Worm (Caenorhabditis elegans) whole organism, mixed stage, embryonic: ENCODE results near the gene W08G11.5.

Source experiments
- M03D4.4 ChIP-seq: sonication (generic microtip); optimal IDR thresholded peaks from 2 replicates; lab custom pipeline; 2017; ENCODE audit warnings: mild to moderate bottlenecking, missing genetic modification characterization, missing compliant biosample characterization
- blmp-1 ChIP-seq: fragments of 150-350 bp; optimal IDR thresholded peaks from 2 replicates; lab custom pipeline; 2014; ENCODE audit warnings: missing biosample characterization, missing genetic modification characterization
- ceh-39 ChIP-seq: fragments of 150-350 bp; optimal IDR thresholded peaks from 2 replicates; lab custom pipeline; 2014; ENCODE audit warnings: missing biosample characterization, missing genetic modification characterization
- ces-1 ChIP-seq: fragments of 150-350 bp; optimal IDR thresholded peaks from 2 replicates; lab custom pipeline; 2014; ENCODE audit warnings: missing biosample characterization, missing genetic modification reagents, missing genetic modification characterization
- cnd-1 ChIP-seq: fragments of 200-800 bp; sonication (Bioruptor generic); optimal IDR thresholded peaks from 2 replicates; lab custom pipeline; 2018; ENCODE audit warnings: mild to moderate bottlenecking, missing genetic modification characterization, missing compliant biosample characterization
- drap-1 ChIP-seq: fragments of 200-800 bp; sonication (Bioruptor generic); optimal IDR thresholded peaks from 3 replicates; lab custom pipeline; 2018; ENCODE audit warnings: mild to moderate bottlenecking, missing genetic modification characterization, missing compliant biosample characterization
- elt-1 ChIP-seq: sonication (generic microtip); optimal IDR thresholded peaks from 2 replicates; lab custom pipeline; 2017; ENCODE audit warnings: missing genetic modification characterization, mild to moderate bottlenecking, missing compliant biosample characterization, antibody characterized with exemption, moderate library complexity, borderline replicate concordance; ENCODE audit not compliant: insufficient read depth
- elt-3 ChIP-seq: fragments of 150-350 bp; optimal IDR thresholded peaks from 2 replicates; lab custom pipeline; 2014; ENCODE audit warnings: missing biosample characterization, missing genetic modification characterization
- flh-1 ChIP-seq: fragments of 200-800 bp; sonication (Bioruptor generic); optimal IDR thresholded peaks from 2 replicates; lab custom pipeline; 2018; ENCODE audit warnings: mild to moderate bottlenecking, missing genetic modification characterization, moderate library complexity, missing compliant biosample characterization
- ham-2 ChIP-seq: fragments of 200-800 bp; sonication (Bioruptor generic); optimal IDR thresholded peaks from 2 replicates; lab custom pipeline; 2018; ENCODE audit warnings: mild to moderate bottlenecking, missing genetic modification characterization, missing compliant biosample characterization
- hlh-1 ChIP-seq: fragments of 150-350 bp; optimal IDR thresholded peaks from 2 replicates; lab custom pipeline; 2014; ENCODE audit warnings: missing biosample characterization, missing genetic modification reagents, missing genetic modification characterization
- lin-13 ChIP-seq: fragments of 150-350 bp; optimal IDR thresholded peaks from 2 replicates; lab custom pipeline; 2014; ENCODE audit warnings: missing biosample characterization, missing genetic modification characterization
- lin-32 ChIP-seq: fragments of 200-800 bp; sonication (Bioruptor generic); optimal IDR thresholded peaks from 2 replicates; lab custom pipeline; 2018; ENCODE audit warnings: mild to moderate bottlenecking, missing genetic modification characterization, missing compliant biosample characterization
- lsy-2 ChIP-seq: fragments of 150-350 bp; optimal IDR thresholded peaks from 2 replicates; lab custom pipeline; 2014; ENCODE audit warnings: missing biosample characterization, missing genetic modification characterization
- mep-1 ChIP-seq: fragments of 150-350 bp; optimal IDR thresholded peaks from 2 replicates; lab custom pipeline; 2017; ENCODE audit warnings: missing biosample characterization, missing genetic modification reagents, missing genetic modification characterization, inconsistent platforms
- nhr-12 ChIP-seq: fragments of 150-350 bp; optimal IDR thresholded peaks from 2 replicates; lab custom pipeline; 2014; ENCODE audit warnings: missing biosample characterization, missing genetic modification characterization
- nhr-2 ChIP-seq: fragments of 150-350 bp; optimal IDR thresholded peaks from 2 replicates; lab custom pipeline; 2014; ENCODE audit warnings: missing biosample characterization, missing genetic modification characterization
- sem-2 ChIP-seq: fragments of 200-800 bp; sonication (Bioruptor generic); optimal IDR thresholded peaks from 2 replicates; lab custom pipeline; 2018; ENCODE audit warnings: mild to moderate bottlenecking, missing genetic modification characterization, missing compliant biosample characterization
- snpc-4 ChIP-seq: fragments of 150-350 bp; optimal IDR thresholded peaks from 2 replicates; lab custom pipeline; 2014; ENCODE audit warnings: missing biosample characterization, missing genetic modification characterization
- sptf-1 ChIP-seq: sonication (generic microtip); optimal IDR thresholded peaks from 2 replicates; lab custom pipeline; 2017; ENCODE audit warnings: mild to moderate bottlenecking, missing genetic modification characterization, moderate library complexity, missing compliant biosample characterization
- tbx-8 ChIP-seq: fragments of 200-800 bp; sonication (Bioruptor generic); optimal IDR thresholded peaks from 2 replicates; lab custom pipeline; 2018; ENCODE audit warnings: mild to moderate bottlenecking, missing genetic modification characterization, moderate library complexity, missing compliant biosample characterization
- unc-120 ChIP-seq: sonication (generic microtip); optimal IDR thresholded peaks from 2 replicates; lab custom pipeline; 2017; ENCODE audit warnings: missing genetic modification characterization, missing compliant biosample characterization; ENCODE audit not compliant: poor library complexity, severe bottlenecking
- unc-39 ChIP-seq: fragments of 150-350 bp; optimal IDR thresholded peaks from 2 replicates; lab custom pipeline; 2014; ENCODE audit warnings: missing biosample characterization, missing genetic modification characterization
- unc-62 ChIP-seq: fragments of 150-350 bp; optimal IDR thresholded peaks from 2 replicates; lab custom pipeline; 2014; ENCODE audit warnings: missing biosample characterization, missing genetic modification reagents, missing genetic modification characterization
- zip-8 ChIP-seq: fragments of 150-350 bp; optimal IDR thresholded peaks from 2 replicates; lab custom pipeline; 2014; ENCODE audit warnings: missing biosample characterization, missing genetic modification characterization
- ztf-11 ChIP-seq: fragments of 150-350 bp; optimal IDR thresholded peaks from 2 replicates; lab custom pipeline; 2014; ENCODE audit warnings: missing biosample characterization, missing genetic modification characterization

W08G11.5 gene

DNA sequence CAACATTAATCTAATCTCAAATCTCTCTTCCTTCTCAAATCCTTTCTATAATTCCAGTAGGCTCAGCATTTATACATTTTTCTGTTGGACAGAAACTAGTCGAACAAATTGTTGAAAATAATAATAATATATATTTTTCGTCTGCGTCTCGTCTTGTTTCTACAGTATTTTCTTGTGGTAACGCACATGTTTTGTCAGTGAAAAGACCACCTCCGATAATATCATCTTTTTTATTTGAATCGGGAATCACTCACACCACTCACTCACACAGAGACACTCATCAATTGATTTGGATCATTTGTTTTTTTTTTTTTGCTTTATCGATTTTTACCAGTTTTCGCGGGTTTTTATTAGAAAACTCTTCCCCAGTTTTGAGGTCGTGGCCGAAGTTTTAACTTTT, 8.4 kb upstream of the W08G11.5 start:
- TF ChIP-seq ham-2 (GFP tag; lab: Kevin White, UChicago) (no peak), cnd-1 (no peak), ztf-11 (no peak), unc-39 (no peak), nhr-12 (tag; lab: Kevin White, UChicago) (no peak), flh-1 (GFP tag; lab: Kevin White, UChicago) (no peak), elt-1 (tag; lab: Kevin White, UChicago) (no peak), zip-8 (tag; lab: Kevin White, UChicago) (no peak)

DNA sequence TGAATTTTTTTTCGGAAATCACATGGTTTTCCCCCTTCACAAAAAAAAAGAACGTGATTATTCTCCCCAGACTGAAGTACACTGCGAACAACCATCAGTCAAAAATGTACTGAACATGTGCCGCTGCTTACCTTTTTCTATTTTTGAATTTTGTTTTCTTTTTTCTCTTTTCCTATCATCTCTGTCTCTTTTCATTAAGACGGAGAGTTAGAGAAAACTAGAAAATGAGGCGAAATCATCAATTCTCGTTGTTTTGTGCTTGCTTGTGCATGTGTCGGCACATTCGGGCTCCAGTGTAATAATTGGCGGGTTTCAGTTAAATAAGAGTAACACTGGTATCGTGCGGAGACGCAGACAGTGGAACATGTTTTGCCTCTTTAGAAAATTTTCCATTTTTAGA, 6.0 kb upstream of the W08G11.5 start:
- TF ChIP-seq unc-120 (tag; lab: Kevin White, UChicago), result peak; percentile 67
- TF ChIP-seq unc-62 (GFP tag; lab: Kevin White, UChicago), result peak; percentile 12
- peak; percentile 39 for TF ChIP-seq hlh-1 (tag; lab: Kevin White, UChicago)
- TF ChIP-seq sptf-1 (tag; lab: Kevin White, UChicago), result no peak

DNA sequence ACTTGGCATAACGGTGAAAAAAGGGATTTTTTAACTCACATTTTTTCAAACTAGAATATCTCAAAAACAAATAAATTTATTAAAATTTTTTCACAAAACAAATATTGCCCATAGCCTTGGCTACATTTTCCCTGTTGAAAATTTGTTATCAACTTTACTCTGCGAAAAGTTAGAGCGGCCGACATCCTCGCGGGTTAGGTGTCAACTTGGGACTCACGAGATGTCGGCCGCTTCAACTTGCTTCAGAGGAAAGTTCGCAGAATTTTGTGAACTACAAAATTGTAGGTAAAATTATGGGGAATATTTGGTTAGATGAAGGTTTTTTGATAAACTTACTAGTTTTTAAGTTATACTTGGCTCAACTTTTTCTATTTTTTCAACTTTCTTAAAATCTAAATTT, 5.5 kb upstream of the W08G11.5 start:
- TF ChIP-seq lin-32 (GFP tag; lab: Kevin White, UChicago) (no peak), sem-2 (GFP tag; lab: Kevin White, UChicago) (no peak), elt-3 (tag; lab: Kevin White, UChicago) (no peak), cnd-1 (no peak), hlh-1 (tag; lab: Kevin White, UChicago) (no peak), tbx-8 (GFP tag; lab: Kevin White, UChicago) (no peak), snpc-4 (no peak), sptf-1 (tag; lab: Kevin White, UChicago) (no peak), nhr-2 (tag; lab: Kevin White, UChicago) (no peak)

DNA sequence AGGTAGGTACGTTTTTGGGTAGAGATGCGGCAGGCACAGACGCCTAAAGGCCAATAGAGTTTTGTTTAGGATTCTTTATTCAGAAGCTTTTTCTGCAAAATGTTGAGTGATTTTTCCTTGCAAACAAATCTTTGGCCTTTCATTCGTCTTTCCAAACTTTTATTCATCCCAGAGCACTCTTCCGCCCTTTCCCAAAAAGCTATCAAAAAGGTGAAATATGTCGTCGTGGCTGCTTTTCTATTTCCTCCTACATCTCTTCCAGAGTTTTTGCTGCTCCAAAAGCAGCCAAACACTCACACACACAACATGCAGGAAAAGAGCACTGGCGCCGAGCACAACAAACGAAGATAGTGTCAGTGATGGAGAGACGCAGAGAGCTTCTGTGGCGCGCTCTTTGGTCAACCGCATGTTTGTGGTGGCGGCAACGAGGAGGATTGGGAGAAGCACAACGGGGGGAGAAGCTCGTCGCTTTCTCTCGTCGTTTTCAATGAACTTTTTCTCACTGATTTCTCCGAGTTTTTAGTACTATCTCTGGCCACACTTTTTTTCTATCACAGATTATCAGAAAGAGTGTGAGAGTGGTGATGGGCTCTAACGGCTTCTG, 4.6 kb upstream of the W08G11.5 start:
- no peak for TF ChIP-seq cnd-1
- TF ChIP-seq unc-120 (tag; lab: Kevin White, UChicago), result peak; percentile 77
- no peak for TF ChIP-seq snpc-4
- no peak for TF ChIP-seq tbx-8 (GFP tag; lab: Kevin White, UChicago)
- no peak for TF ChIP-seq elt-1 (tag; lab: Kevin White, UChicago)
- no peak for TF ChIP-seq ces-1 (GFP tag; lab: Kevin White, UChicago)
- TF ChIP-seq nhr-12 (tag; lab: Kevin White, UChicago), result no peak
- no peak for TF ChIP-seq hlh-1 (tag; lab: Kevin White, UChicago)
- peak; percentile 0 for TF ChIP-seq mep-1 (tag; lab: Kevin White, UChicago)
- TF ChIP-seq lsy-2, result no peak
- no peak for TF ChIP-seq unc-62 (GFP tag; lab: Kevin White, UChicago)
- no peak for TF ChIP-seq ham-2 (GFP tag; lab: Kevin White, UChicago)
- TF ChIP-seq ceh-39 (tag; lab: Kevin White, UChicago), result no peak
- TF ChIP-seq blmp-1 (tag; lab: Kevin White, UChicago), result no peak
- TF ChIP-seq M03D4.4 (tag; lab: Kevin White, UChicago), result no peak
- peak; percentile 33 for TF ChIP-seq drap-1 (GFP tag; lab: Kevin White, UChicago)
- no peak for TF ChIP-seq nhr-2 (tag; lab: Kevin White, UChicago)
- TF ChIP-seq lin-13 (tag; lab: Kevin White, UChicago), result no peak
- TF ChIP-seq sem-2 (GFP tag; lab: Kevin White, UChicago), result no peak
- no peak for TF ChIP-seq ztf-11
- TF ChIP-seq lin-32 (GFP tag; lab: Kevin White, UChicago), result no peak

DNA sequence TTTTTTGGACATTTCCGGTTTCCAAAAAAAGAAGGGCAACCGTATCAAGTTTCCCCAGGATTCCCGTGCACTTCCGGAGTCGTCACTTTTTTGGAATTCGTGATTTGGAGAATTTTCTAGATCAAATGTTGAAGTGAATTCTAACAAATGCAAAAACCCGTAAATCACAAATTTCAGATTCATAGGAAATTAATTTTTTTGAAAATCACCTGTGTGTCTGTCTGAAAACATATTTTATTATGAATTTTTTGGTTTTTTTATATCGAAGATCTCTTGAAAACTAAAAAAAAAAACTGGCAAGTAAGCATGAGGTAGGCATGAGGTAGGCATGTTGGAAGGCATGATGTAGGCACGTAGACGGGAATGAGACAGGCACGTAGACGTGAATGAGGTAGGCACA, 3.8 kb upstream of the W08G11.5 start:
- TF ChIP-seq ceh-39 (tag; lab: Kevin White, UChicago), result no peak
- no peak for TF ChIP-seq ces-1 (GFP tag; lab: Kevin White, UChicago)
- no peak for TF ChIP-seq flh-1 (GFP tag; lab: Kevin White, UChicago)
- no peak for TF ChIP-seq M03D4.4 (tag; lab: Kevin White, UChicago)
- no peak for TF ChIP-seq lin-13 (tag; lab: Kevin White, UChicago)

DNA sequence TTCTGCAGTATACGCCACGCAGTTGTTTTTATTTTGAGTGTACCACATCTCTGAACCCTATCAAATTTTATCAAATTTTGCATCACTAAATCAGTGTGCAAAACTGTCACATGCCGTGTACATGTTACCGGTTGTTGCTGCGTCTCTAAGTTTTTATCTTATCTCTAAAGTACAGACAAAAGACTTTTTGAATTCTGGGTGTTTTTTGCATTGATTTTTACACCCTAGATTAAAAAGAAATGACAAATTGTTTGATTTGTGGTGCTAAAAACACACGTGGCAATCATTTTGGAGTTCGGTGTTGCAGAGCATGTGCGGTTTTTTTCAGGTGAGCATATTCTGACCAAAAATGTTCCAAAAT, 4.1 kb downstream of the W08G11.5 start, which contains the start of gene nhr-193:
nhr-193 (plus strand) TSS at position 51 of the 361 bp plus-strand sequence.
- TF ChIP-seq drap-1 (GFP tag; lab: Kevin White, UChicago) (no peak), ham-2 (GFP tag; lab: Kevin White, UChicago) (no peak), sptf-1 (tag; lab: Kevin White, UChicago) (no peak), unc-39 (no peak), snpc-4 (no peak)
